1 fruit fly cellular context compared by ENCODE assay signal in the genomic region with DNA sequence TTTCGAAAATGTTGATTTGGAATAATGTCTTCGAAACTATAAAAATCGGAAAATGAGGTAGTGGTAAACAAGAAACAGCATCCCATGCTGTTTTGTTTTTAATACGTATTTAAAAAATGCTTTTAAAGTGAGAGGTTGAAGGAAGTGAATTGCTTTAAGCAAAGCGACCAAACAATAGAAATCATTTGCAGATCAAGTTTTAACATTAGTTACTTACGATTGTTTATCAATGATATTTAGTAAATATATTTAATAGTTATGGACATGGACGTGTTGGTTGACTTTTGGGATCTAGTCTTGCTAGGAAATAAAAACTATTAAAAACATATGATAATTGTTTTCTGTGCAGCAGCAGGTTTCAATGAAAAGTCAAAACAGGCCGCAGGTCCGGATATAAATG.
TF ChIP-seq lines count a peak whose summit lies in the region.

No protein-coding gene starts in this region.

TF ChIP-seq in whole organism, embryonic, 481 proteins besides CTCF, POLR2A, EP300 and RAD21 (continued from another document):
- TF ChIP-seq Rfx (GFP tag; IDR thresholded peaks at IDR 0.05; lab: Robert Waterston, UW) (no peak), stwl (tag; optimal IDR thresholded peaks at IDR 0.05; lab: Kevin White, UChicago) (no peak), gsb (GFP tag; IDR thresholded peaks at IDR 0.05; lab: Robert Waterston, UW) (no peak), CG6272 (GFP tag; IDR thresholded peaks at IDR 0.05; lab: Robert Waterston, UW) (no peak), pb (GFP tag; optimal IDR thresholded peaks at IDR 0.05; lab: Kevin White, UChicago) (no peak), CG14667 (GFP tag; IDR thresholded peaks at IDR 0.05; lab: Robert Waterston, UW) (no peak), Mad (GFP tag; optimal IDR thresholded peaks at IDR 0.05; lab: Kevin White, UChicago) (no peak), CG9437 (GFP tag; optimal IDR thresholded peaks at IDR 0.05; lab: Kevin White, UChicago) (peak; percentile 6), CoRest (tag; optimal IDR thresholded peaks at IDR 0.05; lab: Kevin White, UChicago) (peak; percentile 55), kay (GFP tag; optimal IDR thresholded peaks at IDR 0.05; lab: Kevin White, UChicago) (no peak), Max (GFP tag; optimal IDR thresholded peaks at IDR 0.05; lab: Kevin White, UChicago) (peak; percentile 10), CG10462 (GFP tag; optimal IDR thresholded peaks at IDR 0.05; lab: Kevin White, UChicago) (no peak), CG4730 (GFP tag; IDR thresholded peaks at IDR 0.05; lab: Robert Waterston, UW) (no peak), nmo (GFP tag; optimal IDR thresholded peaks at IDR 0.05; lab: Kevin White, UChicago) (peak; percentile 27), CG11398 (GFP tag; optimal IDR thresholded peaks at IDR 0.05; lab: Kevin White, UChicago) (no peak), CG13287 (GFP tag; IDR thresholded peaks at IDR 0.05; lab: Robert Waterston, UW; ENCODE audit: partially characterized antibody) (no peak), Gug (GFP tag; IDR thresholded peaks at IDR 0.05; lab: Robert Waterston, UW) (no peak), Dip3 (GFP tag; optimal IDR thresholded peaks at IDR 0.05; lab: Kevin White, UChicago) (no peak), grau (tag; optimal IDR thresholded peaks at IDR 0.05; lab: Kevin White, UChicago) (peak; percentile 32), Atf-2 (GFP tag; optimal IDR thresholded peaks at IDR 0.05; lab: Kevin White, UChicago) (no peak), CG17361 (GFP tag; IDR thresholded peaks at IDR 0.05; lab: Robert Waterston, UW) (peak; percentile 55; the same call in 1 of the 3 replicates), fd3F (GFP tag; optimal IDR thresholded peaks at IDR 0.05; lab: Kevin White, UChicago) (no peak), Lpt (GFP tag; optimal IDR thresholded peaks at IDR 0.05; lab: Kevin White, UChicago) (no peak), CG18476 (GFP tag; optimal IDR thresholded peaks at IDR 0.05; lab: Kevin White, UChicago) (no peak), CG9876 (GFP tag; optimal IDR thresholded peaks at IDR 0.05; lab: Kevin White, UChicago) (no peak), CG16815 (GFP tag; optimal IDR thresholded peaks at IDR 0.05; lab: Kevin White, UChicago) (no peak), lilli (GFP tag; optimal IDR thresholded peaks at IDR 0.05; lab: Kevin White, UChicago) (no peak), az2 (GFP tag; optimal IDR thresholded peaks at IDR 0.05; lab: Kevin White, UChicago) (peak; percentile 11), zen (tag; optimal IDR thresholded peaks at IDR 0.05; lab: Kevin White, UChicago) (no peak), schlank (tag; optimal IDR thresholded peaks at IDR 0.05; lab: Kevin White, UChicago) (no peak), CG10209 (GFP tag; optimal IDR thresholded peaks at IDR 0.05; lab: Kevin White, UChicago) (peak; percentile 16), inv (GFP tag; IDR thresholded peaks at IDR 0.05; lab: Robert Waterston, UW; ENCODE audit: partially characterized antibody) (no peak), chinmo (GFP tag; IDR thresholded peaks at IDR 0.05; lab: Robert Waterston, UW; ENCODE audit: partially characterized antibody) (no peak), Hr51 (GFP tag; optimal IDR thresholded peaks at IDR 0.05; lab: Kevin White, UChicago) (peak in 1 of 2 experiments; percentile 53), CG33557 (GFP tag; optimal IDR thresholded peaks at IDR 0.05; lab: Kevin White, UChicago) (no peak), CG15011 (GFP tag; optimal IDR thresholded peaks at IDR 0.05; lab: Kevin White, UChicago) (no peak), lab (GFP tag; optimal IDR thresholded peaks at IDR 0.05; lab: Kevin White, UChicago) (no peak), maf-S (GFP tag; optimal IDR thresholded peaks at IDR 0.05; lab: Kevin White, UChicago) (no peak), HHEX (GFP tag; optimal IDR thresholded peaks at IDR 0.05; lab: Kevin White, UChicago) (peak; percentile 3), CG1024 (GFP tag; IDR thresholded peaks at IDR 0.05; lab: Robert Waterston, UW) (no peak), GATAe (GFP tag; conservative IDR thresholded peaks at IDR 0.05; lab: Robert Waterston, UW) (no peak), CG7839 (tag; optimal IDR thresholded peaks at IDR 0.05; lab: Kevin White, UChicago) (peak; percentile 45), Xrp1 (GFP tag; IDR thresholded peaks at IDR 0.05; lab: Robert Waterston, UW) (peak; percentile 6; the same call in 1 of the 2 replicates), tio (GFP tag; optimal IDR thresholded peaks at IDR 0.05; lab: Kevin White, UChicago) (peak; percentile 38), seq (GFP tag; IDR thresholded peaks at IDR 0.05; lab: Robert Waterston, UW) (no peak), salm (tag; optimal IDR thresholded peaks at IDR 0.05; lab: Kevin White, UChicago) (no peak), BEAF-32 (GFP tag; optimal IDR thresholded peaks at IDR 0.05; lab: Kevin White, UChicago) (no peak)
